Fruit fly (Drosophila melanogaster): ENCODE data around the gene CG11964.

Gene CG11964

DNA sequence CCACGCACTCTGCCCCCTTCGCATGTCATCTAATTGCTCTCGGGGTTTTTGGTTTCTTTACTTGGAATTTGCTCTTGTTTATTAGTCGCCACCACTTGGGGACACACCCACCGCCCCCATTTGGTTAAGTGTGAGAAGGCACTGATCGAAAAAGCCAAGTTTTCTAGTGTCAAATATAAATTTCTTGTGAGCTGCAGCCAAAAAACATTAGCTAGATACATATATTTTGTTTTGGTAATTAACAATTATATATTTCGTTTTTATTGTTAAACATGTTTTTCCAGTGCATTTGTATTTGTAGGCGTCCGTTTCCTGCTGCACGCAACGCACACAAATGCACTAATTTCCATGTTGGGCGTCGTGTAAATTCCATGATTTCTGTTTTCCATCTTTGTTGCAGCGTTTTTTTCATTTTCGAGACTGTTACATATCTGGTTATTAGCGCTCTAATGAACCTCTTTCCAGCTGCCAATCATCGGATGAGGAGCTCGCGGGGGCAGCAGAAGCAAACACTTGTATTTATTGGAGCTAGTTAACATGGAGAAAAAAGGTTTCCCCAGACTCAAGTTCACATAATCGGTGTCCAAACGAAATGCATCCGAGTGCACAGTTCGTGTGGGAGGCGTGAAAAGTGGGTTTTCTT lies 24.6 kb downstream of the CG11964 start (continued):
- no peak for TF ChIP-seq MESR4 (GFP tag; optimal IDR thresholded peaks at IDR 0.05)
- no peak for TF ChIP-seq CG1024 (GFP tag; IDR thresholded peaks at IDR 0.05)
- no peak for TF ChIP-seq CG4424 (GFP tag; optimal IDR thresholded peaks at IDR 0.05)
- TF ChIP-seq slou (GFP tag; optimal IDR thresholded peaks at IDR 0.05) = no peak
- peak; percentile 63 for TF ChIP-seq ttk (GFP tag; IDR thresholded peaks at IDR 0.05)
- no peak for TF ChIP-seq otp (GFP tag; IDR thresholded peaks at IDR 0.05)
- TF ChIP-seq sens-2 (GFP tag; IDR thresholded peaks at IDR 0.05) = no peak
- TF ChIP-seq zf30C (GFP tag; optimal IDR thresholded peaks at IDR 0.05) = no peak
- no peak for TF ChIP-seq Lhr (GFP tag; optimal IDR thresholded peaks at IDR 0.05)
- no peak for TF ChIP-seq emc (GFP tag; optimal IDR thresholded peaks at IDR 0.05)
- peak; percentile 27 for TF ChIP-seq Ets97D (GFP tag; optimal IDR thresholded peaks at IDR 0.05)
- no peak for TF ChIP-seq CG3163 (GFP tag; optimal IDR thresholded peaks at IDR 0.05)
- TF ChIP-seq CG17802 (tag; optimal IDR thresholded peaks at IDR 0.05) = no peak
- no peak for TF ChIP-seq onecut (GFP tag; IDR thresholded peaks at IDR 0.05)
- no peak for TF ChIP-seq ATbp (GFP tag; optimal IDR thresholded peaks at IDR 0.05)
- TF ChIP-seq insv (GFP tag; optimal IDR thresholded peaks at IDR 0.05) = no peak
- no peak for TF ChIP-seq Deaf1 (tag; optimal IDR thresholded peaks at IDR 0.05)
- TF ChIP-seq CG34376 (GFP tag; optimal IDR thresholded peaks at IDR 0.05) = no peak
- TF ChIP-seq Chrac-16 (GFP tag; optimal IDR thresholded peaks at IDR 0.05) = no peak
- no peak for TF ChIP-seq kah (GFP tag; optimal IDR thresholded peaks at IDR 0.05)
- TF ChIP-seq h (optimal IDR thresholded peaks at IDR 0.05) = no peak
- no peak for TF ChIP-seq CG1792 (GFP tag; optimal IDR thresholded peaks at IDR 0.05)
- no peak for TF ChIP-seq CG11398 (GFP tag; optimal IDR thresholded peaks at IDR 0.05)
- peak; percentile 34 for TF ChIP-seq tin (GFP tag; optimal IDR thresholded peaks at IDR 0.05)
- no peak for TF ChIP-seq CG2875 (GFP tag; optimal IDR thresholded peaks at IDR 0.05)
- no peak for TF ChIP-seq Tbp (GFP tag; optimal IDR thresholded peaks at IDR 0.05)
- TF ChIP-seq sna (GFP tag; IDR thresholded peaks at IDR 0.05; ENCODE audit: partially characterized antibody) = no peak
- no peak for TF ChIP-seq da (GFP tag; optimal IDR thresholded peaks at IDR 0.05)
- no peak for TF ChIP-seq Dek (tag; optimal IDR thresholded peaks at IDR 0.05)
- no peak for TF ChIP-seq fru (optimal IDR thresholded peaks at IDR 0.05)
- TF ChIP-seq MBD-R2 (GFP tag; IDR thresholded peaks at IDR 0.05) = no peak
- no peak for TF ChIP-seq CG8944 (GFP tag; optimal IDR thresholded peaks at IDR 0.05)
- TF ChIP-seq CG1602 (GFP tag; optimal IDR thresholded peaks at IDR 0.05) = no peak
- TF ChIP-seq stc (GFP tag; IDR thresholded peaks at IDR 0.05) = 0 out of 2 replicates have a peak, but pooled peaks have one; percentile 33
- no peak for TF ChIP-seq CG14050 (GFP tag; IDR thresholded peaks at IDR 0.05)
- TF ChIP-seq Stat92E (GFP tag; optimal IDR thresholded peaks at IDR 0.05) = peak in 1 of 3 experiments; percentile 6
- TF ChIP-seq Atf6 (GFP tag; IDR thresholded peaks at IDR 0.05) = no peak
- TF ChIP-seq Ptx1 (GFP tag; IDR thresholded peaks at IDR 0.05) = peak; percentile 62
- TF ChIP-seq toy (GFP tag; IDR thresholded peaks at IDR 0.05) = no peak
- TF ChIP-seq slp2 (GFP tag; optimal IDR thresholded peaks at IDR 0.05) = no peak
- TF ChIP-seq CG4282 (GFP tag; optimal IDR thresholded peaks at IDR 0.05) = no peak
- TF ChIP-seq CG2120 (GFP tag; optimal IDR thresholded peaks at IDR 0.05) = no peak
- no peak for TF ChIP-seq gsb-n (tag; optimal IDR thresholded peaks at IDR 0.05)
- no peak for TF ChIP-seq rib (GFP tag; IDR thresholded peaks at IDR 0.05)
- TF ChIP-seq CG1832 (GFP tag; optimal IDR thresholded peaks at IDR 0.05) = no peak
- TF ChIP-seq eve (GFP tag; optimal IDR thresholded peaks at IDR 0.05) = no peak
- 0 out of 3 replicates have a peak, but pooled peaks have one; percentile 19 for TF ChIP-seq Mrtf (GFP tag; IDR thresholded peaks at IDR 0.05)
- peak; percentile 19 for TF ChIP-seq CG14710 (tag; optimal IDR thresholded peaks at IDR 0.05)
- no peak for TF ChIP-seq org-1 (GFP tag; optimal IDR thresholded peaks at IDR 0.05)
- no peak for TF ChIP-seq Hr39 (optimal IDR thresholded peaks at IDR 0.05)
- no peak for TF ChIP-seq Oli (tag; optimal IDR thresholded peaks at IDR 0.05)
- TF ChIP-seq Ada2b (GFP tag; IDR thresholded peaks at IDR 0.05) = no peak
- no peak for TF ChIP-seq CG3065 (GFP tag; optimal IDR thresholded peaks at IDR 0.05)

Measured in whole organism, embryonic.